Fruit fly (Drosophila melanogaster) whole organism, embryonic: ENCODE measurements around the gene CG1103.

Experiments used
- B-H2 ChIP-seq: fragments of 200-800 bp; sonication (Bioruptor generic); optimal IDR thresholded peaks from 2 replicates; lab custom pipeline; 2018; ENCODE audit warnings: missing biosample characterization, mild to moderate bottlenecking, missing genetic modification characterization
- CG10267 ChIP-seq: fragments of 200-800 bp; sonication (Bioruptor generic); optimal IDR thresholded peaks from 2 replicates; lab custom pipeline; 2018; ENCODE audit warnings: missing biosample characterization, mild to moderate bottlenecking, missing genetic modification characterization, moderate library complexity
- CG10321 ChIP-seq: fragments of 200-800 bp; sonication (Bioruptor generic); IDR thresholded peaks from 2 replicates; pipeline ENCODE4 v1.3.6; 2022; ENCODE audit warnings: missing biosample characterization, missing genetic modification characterization
- CG10431 ChIP-seq: fragments of 200-800 bp; sonication (Bioruptor generic); optimal IDR thresholded peaks from 3 replicates; lab custom pipeline; 2018; ENCODE audit warnings: missing biosample characterization, mild to moderate bottlenecking, missing genetic modification characterization
- CG12659 ChIP-seq: fragments of 200-800 bp; sonication (Bioruptor generic); optimal IDR thresholded peaks from 3 replicates; lab custom pipeline; 2017; ENCODE audit warnings: mild to moderate bottlenecking, missing biosample characterization, missing genetic modification reagents, missing genetic modification characterization
- CG15269 ChIP-seq: fragments of 200-800 bp; sonication (Bioruptor generic); optimal IDR thresholded peaks from 2 replicates; lab custom pipeline; 2018; ENCODE audit warnings: missing biosample characterization, mild to moderate bottlenecking, missing genetic modification characterization, moderate library complexity
- CG17829 ChIP-seq: fragments of 200-800 bp; optimal IDR thresholded peaks from 2 replicates; lab custom pipeline; 2019; ENCODE audit warnings: missing biosample characterization, mild to moderate bottlenecking, missing genetic modification characterization, moderate library complexity
- CG2712 ChIP-seq: fragments of 200-800 bp; optimal IDR thresholded peaks from 3 replicates; lab custom pipeline; 2019; ENCODE audit warnings: missing biosample characterization, mild to moderate bottlenecking, missing genetic modification characterization, moderate library complexity
- CG31365 ChIP-seq: fragments of 200-800 bp; sonication (Bioruptor generic); optimal IDR thresholded peaks from 2 replicates; lab custom pipeline; 2018; ENCODE audit warnings: missing biosample characterization, mild to moderate bottlenecking, missing genetic modification characterization
- CG32532 ChIP-seq: fragments of 200-800 bp; sonication (Bioruptor generic); IDR thresholded peaks from 2 replicates; pipeline ENCODE4 v1.3.6; 2022; ENCODE audit warnings: missing biosample characterization, missing genetic modification characterization
- CG3281 ChIP-seq: fragments of 200-800 bp; sonication (Bioruptor generic); optimal IDR thresholded peaks from 3 replicates; lab custom pipeline; 2017; ENCODE audit warnings: missing biosample characterization, mild to moderate bottlenecking, missing genetic modification characterization
- CG3726 ChIP-seq: fragments of 200-800 bp; sonication (Bioruptor generic); IDR thresholded peaks from 3 replicates; pipeline ENCODE4, ENCODE4 v1.3.6; 2022; ENCODE audit warnings: missing biosample characterization, missing genetic modification characterization
- CG3847 ChIP-seq: fragments of 200-800 bp; sonication (Bioruptor generic); IDR thresholded peaks from 2 replicates; pipeline ENCODE4 v1.3.6; 2022; ENCODE audit warnings: missing biosample characterization, missing genetic modification characterization
- CG4424 ChIP-seq: fragments of 200-800 bp; sonication (Bioruptor generic); optimal IDR thresholded peaks from 3 replicates; lab custom pipeline; 2016; ENCODE audit warnings: missing biosample characterization, missing genetic modification characterization
- CG6175 ChIP-seq: fragments of 200-800 bp; sonication (Bioruptor generic); IDR thresholded peaks from 3 replicates; pipeline ENCODE4 v1.3.6; 2022; ENCODE audit warnings: missing biosample characterization, missing genetic modification characterization
- CG7839 ChIP-seq: fragments of 200-800 bp; sonication (Bioruptor generic); optimal IDR thresholded peaks from 3 replicates; lab custom pipeline; 2018; ENCODE audit warnings: missing biosample characterization, mild to moderate bottlenecking, missing genetic modification characterization, moderate library complexity
- CG9437 ChIP-seq: fragments of 200-800 bp; sonication (Bioruptor generic); optimal IDR thresholded peaks from 2 replicates; lab custom pipeline; 2018; ENCODE audit warnings: missing biosample characterization, mild to moderate bottlenecking, missing genetic modification characterization
- CG9932 ChIP-seq: fragments of 200-800 bp; sonication (Bioruptor generic); IDR thresholded peaks from 2 replicates; pipeline ENCODE4 v1.3.6; 2022; ENCODE audit warnings: missing biosample characterization, missing genetic modification characterization
- CoRest ChIP-seq: fragments of 200-800 bp; sonication (Bioruptor generic); optimal IDR thresholded peaks from 3 replicates; lab custom pipeline; 2018; ENCODE audit warnings: missing biosample characterization, mild to moderate bottlenecking, missing genetic modification characterization, moderate library complexity
- D19A ChIP-seq: fragments of 200-800 bp; optimal IDR thresholded peaks from 3 replicates; lab custom pipeline; 2019; ENCODE audit warnings: missing biosample characterization, mild to moderate bottlenecking, missing genetic modification characterization, moderate library complexity
- Dek ChIP-seq: fragments of 200-800 bp; sonication (Bioruptor generic); optimal IDR thresholded peaks from 3 replicates; lab custom pipeline; 2019; ENCODE audit warnings: missing biosample characterization, mild to moderate bottlenecking, missing genetic modification characterization, moderate library complexity
- Doc3 ChIP-seq: fragments of 200-800 bp; sonication (Bioruptor generic); IDR thresholded peaks from 3 replicates; pipeline ENCODE4 v1.3.6; 2022; ENCODE audit warnings: missing biosample characterization, missing genetic modification characterization; ENCODE audit not compliant: partially characterized antibody
- Fer3 ChIP-seq: fragments of 200-800 bp; sonication (Bioruptor generic); optimal IDR thresholded peaks from 2 replicates; lab custom pipeline; 2018; ENCODE audit warnings: missing biosample characterization, mild to moderate bottlenecking, missing genetic modification characterization, moderate library complexity
- H2.0 ChIP-seq: fragments of 200-800 bp; sonication (Bioruptor generic); IDR thresholded peaks from 2 replicates; pipeline ENCODE4 v1.3.6; 2022; ENCODE audit warnings: missing biosample characterization, missing genetic modification characterization
- HLH3B ChIP-seq: fragments of 200-800 bp; sonication (Bioruptor generic); IDR thresholded peaks from 2 replicates; pipeline ENCODE4 v1.3.6; 2022; ENCODE audit warnings: missing biosample characterization, missing genetic modification characterization
- Hr3 ChIP-seq: fragments of 200-800 bp; sonication (Bioruptor generic); optimal IDR thresholded peaks from 3 replicates; lab custom pipeline; 2016; ENCODE audit warnings: missing biosample characterization, missing genetic modification characterization
- Hr51 ChIP-seq, 2 experiments: fragments of 200-800 bp; sonication (Bioruptor generic); optimal IDR thresholded peaks; 2 replicates in 1 of 2; 3 replicates in 1 of 2; lab custom pipeline; 2016 to 2018; ENCODE audit warnings: missing biosample characterization in 2 of 2, missing genetic modification characterization in 2 of 2, mild to moderate bottlenecking in 1 of 2, moderate library complexity in 1 of 2
- Oli ChIP-seq: fragments of 200-800 bp; sonication (Bioruptor generic); optimal IDR thresholded peaks from 2 replicates; lab custom pipeline; 2018; ENCODE audit warnings: missing biosample characterization, mild to moderate bottlenecking, missing genetic modification characterization, moderate library complexity
- Pdp1 ChIP-seq, 2 experiments: fragments of 200-800 bp; sonication (Bioruptor generic); optimal IDR thresholded peaks; 3 replicates each; lab custom pipeline; 2016; ENCODE audit warnings: missing biosample characterization in 2 of 2, missing genetic modification characterization in 2 of 2, mild to moderate bottlenecking in 1 of 2, moderate library complexity in 1 of 2
- Sin3A ChIP-seq: fragments of >200 bp; optimal IDR thresholded peaks from 2 replicates; lab custom pipeline; 2018
- Spps ChIP-seq: fragments of 200-800 bp; sonication (Bioruptor generic); optimal IDR thresholded peaks from 2 replicates; lab custom pipeline; 2018; ENCODE audit warnings: missing biosample characterization, mild to moderate bottlenecking, missing genetic modification characterization
- Stat92E ChIP-seq, 3 experiments: fragments of >200 bp in 2 of 3; fragments of 200-800 bp in 1 of 3; sonication (Bioruptor generic) in 1 of 3; optimal IDR thresholded peaks; 2 replicates each; lab custom pipeline; 2017 to 2019; ENCODE audit warnings: missing biosample characterization in 3 of 3, missing genetic modification characterization in 3 of 3, mild to moderate bottlenecking in 1 of 3, moderate library complexity in 1 of 3
- Xbp1 ChIP-seq: fragments of 200-800 bp; sonication (Bioruptor generic); optimal IDR thresholded peaks from 3 replicates; lab custom pipeline; 2016; ENCODE audit warnings: missing biosample characterization, mild to moderate bottlenecking, missing genetic modification characterization
- YL-1 ChIP-seq: fragments of 200-800 bp; sonication (Bioruptor generic); optimal IDR thresholded peaks from 3 replicates; lab custom pipeline; 2017; ENCODE audit warnings: missing biosample characterization, mild to moderate bottlenecking, missing genetic modification characterization
- bbx ChIP-seq: fragments of 200-800 bp; sonication (Bioruptor generic); IDR thresholded peaks from 2 replicates; pipeline ENCODE4 v1.3.6; 2022; ENCODE audit warnings: missing biosample characterization, missing genetic modification characterization; ENCODE audit not compliant: partially characterized antibody
- chinmo ChIP-seq: fragments of 200-800 bp; sonication (Bioruptor generic); IDR thresholded peaks from 4 replicates; pipeline ENCODE4 v1.3.6; 2022; ENCODE audit warnings: missing biosample characterization, missing genetic modification characterization; ENCODE audit not compliant: partially characterized antibody
- chm ChIP-seq: fragments of 200-800 bp; sonication (Bioruptor generic); IDR thresholded peaks from 2 replicates; pipeline ENCODE4 v1.3.6; 2022; ENCODE audit warnings: missing biosample characterization, missing genetic modification characterization
- dmrt99B ChIP-seq: fragments of 200-800 bp; sonication (Bioruptor generic); optimal IDR thresholded peaks from 2 replicates; lab custom pipeline; 2018; ENCODE audit warnings: missing biosample characterization, mild to moderate bottlenecking, missing genetic modification characterization, moderate library complexity
- dpn ChIP-seq, 2 experiments: fragments of 200-800 bp; sonication (Bioruptor generic); optimal IDR thresholded peaks; 3 replicates each; lab custom pipeline; 2016; ENCODE audit warnings: missing biosample characterization in 2 of 2, missing genetic modification characterization in 2 of 2
- grau ChIP-seq: fragments of 200-800 bp; optimal IDR thresholded peaks from 3 replicates; lab custom pipeline; 2019; ENCODE audit warnings: missing biosample characterization, mild to moderate bottlenecking, missing genetic modification characterization, moderate library complexity
- hkb ChIP-seq, 2 experiments: fragments of 200-800 bp in 1 of 2; fragments of >200 bp in 1 of 2; sonication (Bioruptor generic) in 1 of 2; IDR thresholded peaks in 1 of 2; optimal IDR thresholded peaks in 1 of 2; 2 replicates each; pipeline versions ENCODE4 v1.3.6 to Lab custom; 2017 to 2022; ENCODE audit warnings: missing biosample characterization in 1 of 2, missing genetic modification characterization in 1 of 2
- pzg ChIP-seq: fragments of 200-800 bp; sonication (Bioruptor generic); optimal IDR thresholded peaks from 3 replicates; lab custom pipeline; 2018; ENCODE audit warnings: missing biosample characterization, mild to moderate bottlenecking, missing genetic modification characterization, moderate library complexity
- sens ChIP-seq: fragments of 200-800 bp; sonication (Bioruptor generic); peaks from one replicate; lab custom pipeline; 2016; ENCODE audit warnings: missing biosample characterization, missing genetic modification characterization
- seq ChIP-seq: fragments of 200-800 bp; sonication (Bioruptor generic); IDR thresholded peaks from 2 replicates; pipeline ENCODE4 v1.3.6; 2022; ENCODE audit warnings: missing biosample characterization, missing genetic modification characterization
- sob ChIP-seq: fragments of 200-800 bp; sonication (Bioruptor generic); IDR thresholded peaks from 2 replicates; pipeline ENCODE4 v1.3.6; 2022; ENCODE audit warnings: missing biosample characterization, missing genetic modification characterization
- ssp ChIP-seq: fragments of 200-800 bp; sonication (Bioruptor generic); IDR thresholded peaks from 2 replicates; pipeline ENCODE4 v1.3.6; 2022; ENCODE audit warnings: missing biosample characterization, missing genetic modification characterization
- tin ChIP-seq: fragments of 200-800 bp; sonication (Bioruptor generic); optimal IDR thresholded peaks from 3 replicates; lab custom pipeline; 2016; ENCODE audit warnings: missing biosample characterization, missing genetic modification characterization
- zen2 ChIP-seq: fragments of 200-800 bp; sonication (Bioruptor generic); IDR thresholded peaks from 3 replicates; pipeline ENCODE4 v1.3.6; 2022; ENCODE audit warnings: missing biosample characterization, missing genetic modification characterization; ENCODE audit not compliant: partially characterized antibody

The CG1103 gene

DNA sequence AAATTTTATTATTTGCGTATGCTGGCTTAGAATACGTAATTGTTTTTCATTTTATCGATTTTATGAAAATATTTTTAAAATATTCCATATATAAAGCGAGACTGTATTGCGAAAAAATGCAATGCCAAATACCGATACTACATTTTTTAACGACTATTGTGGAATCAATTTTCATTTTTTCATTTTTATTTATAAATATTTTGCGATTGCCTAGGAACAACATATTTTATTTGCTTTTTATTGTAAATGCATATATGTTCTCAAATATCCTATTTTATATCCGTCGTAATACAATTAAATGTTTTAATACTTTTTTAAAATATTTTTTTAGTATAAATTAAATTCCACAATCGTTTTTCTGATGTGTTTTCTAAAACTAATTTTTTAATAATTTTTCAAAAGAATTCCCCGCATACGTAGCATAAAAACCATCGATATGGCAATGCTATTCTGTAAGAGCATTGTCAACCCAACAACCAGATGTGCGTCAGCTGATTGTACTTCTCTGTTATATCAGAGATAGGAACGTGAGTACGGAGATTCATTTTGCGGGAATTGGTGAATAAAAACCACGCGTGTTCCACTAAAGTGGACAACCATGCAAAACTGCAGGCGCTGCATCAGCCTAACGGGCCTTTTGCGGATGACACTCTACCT lies 26.4 kb upstream of the CG1103 start, which contains the start of gene Suv3 (continued):
- TF ChIP-seq zen2 (GFP tag; lab: Robert Waterston, UW) = no peak; the same call in 2 of the 3 replicates
- TF ChIP-seq Doc3 (GFP tag; lab: Robert Waterston, UW) = peak; percentile 25; the same call in 1 of the 3 replicates
- no peak for TF ChIP-seq H2.0 (GFP tag; lab: Robert Waterston, UW)
- 0 out of 2 replicates have a peak, but pooled peaks have one; percentile 39 for TF ChIP-seq ssp (GFP tag; lab: Robert Waterston, UW)
- peak; percentile 43 for TF ChIP-seq B-H2 (GFP tag; lab: Kevin White, UChicago)
- peak; percentile 7 for TF ChIP-seq CG3281 (GFP tag; lab: Kevin White, UChicago)
- TF ChIP-seq Hr3 (GFP tag; lab: Kevin White, UChicago) = peak; percentile 52
- peak in 1 of 2 experiments; percentile 98 for TF ChIP-seq Pdp1 (GFP tag; optimal IDR thresholded peaks at IDR 0.05; lab: Kevin White, UChicago)
- TF ChIP-seq CG15269 (tag; lab: Kevin White, UChicago) = peak; percentile 71
- TF ChIP-seq Stat92E (GFP tag; optimal IDR thresholded peaks at IDR 0.05; lab: Kevin White, UChicago) = no peak
- peak; percentile 74 for TF ChIP-seq CoRest (tag; lab: Kevin White, UChicago)
- TF ChIP-seq CG31365 (tag; lab: Kevin White, UChicago) = no peak
- peak; percentile 46 for TF ChIP-seq pzg (GFP tag; lab: Kevin White, UChicago)
- TF ChIP-seq Hr51 (GFP tag; optimal IDR thresholded peaks at IDR 0.05; lab: Kevin White, UChicago) = peak in 1 of 2 experiments; percentile 58
- TF ChIP-seq CG3847 = peak; percentile 42
- TF ChIP-seq CG6175 (GFP tag; lab: Robert Waterston, UW) = no peak
- TF ChIP-seq Dek (tag; lab: Kevin White, UChicago) = peak; percentile 2
- peak; percentile 33 for TF ChIP-seq CG10267 (tag; lab: Kevin White, UChicago)
- TF ChIP-seq CG9437 (GFP tag; lab: Kevin White, UChicago) = peak; percentile 15
- TF ChIP-seq hkb (optimal IDR thresholded peaks at IDR 0.05; lab: Kevin White, UChicago) = no peak
- peak; percentile 38; the same call in 1 of the 2 replicates for TF ChIP-seq hkb (GFP tag; IDR thresholded peaks at IDR 0.05; lab: Robert Waterston, UW)
- no peak for TF ChIP-seq dmrt99B (tag; lab: Kevin White, UChicago)
- TF ChIP-seq sens (GFP tag; lab: Kevin White, UChicago) = peak; percentile 12
- peak; percentile 58 for TF ChIP-seq grau (tag; lab: Kevin White, UChicago)
- peak; percentile 6 for TF ChIP-seq Xbp1 (GFP tag; lab: Kevin White, UChicago)
- peak; percentile 38 for TF ChIP-seq CG17829 (tag; lab: Kevin White, UChicago)
- TF ChIP-seq Sin3A (lab: Kevin White, UChicago) = peak; percentile 14
- peak in 1 of 2 experiments; percentile 13 for TF ChIP-seq dpn (GFP tag; optimal IDR thresholded peaks at IDR 0.05; lab: Kevin White, UChicago)
- TF ChIP-seq CG4424 (GFP tag; lab: Kevin White, UChicago) = peak; percentile 5
- TF ChIP-seq YL-1 (GFP tag; lab: Kevin White, UChicago) = peak; percentile 47
- peak; percentile 61 for TF ChIP-seq Fer3 (tag; lab: Kevin White, UChicago)
- no peak for TF ChIP-seq CG10321 (GFP tag; lab: Robert Waterston, UW)
- TF ChIP-seq chm = no peak
- TF ChIP-seq HLH3B (GFP tag; lab: Robert Waterston, UW) = peak; percentile 45; the same call in 1 of the 2 replicates
- TF ChIP-seq sob (GFP tag; lab: Robert Waterston, UW) = 0 out of 2 replicates have a peak, but pooled peaks have one; percentile 23
- TF ChIP-seq CG2712 (tag; lab: Kevin White, UChicago) = peak; percentile 60
- TF ChIP-seq bbx (GFP tag; lab: Robert Waterston, UW) = peak; percentile 63
- peak; percentile 22 for TF ChIP-seq Oli (tag; lab: Kevin White, UChicago)
- peak; percentile 64 for TF ChIP-seq CG9932 (GFP tag; lab: Robert Waterston, UW)
- no peak for TF ChIP-seq CG3726 (GFP tag; lab: Robert Waterston, UW)
- TF ChIP-seq CG7839 (tag; lab: Kevin White, UChicago) = peak; percentile 56
- peak; percentile 48 for TF ChIP-seq D19A (tag; lab: Kevin White, UChicago)
- TF ChIP-seq CG10431 (GFP tag; lab: Kevin White, UChicago) = no peak
- no peak for TF ChIP-seq Spps (tag; lab: Kevin White, UChicago)
- peak; percentile 28; the same call in 1 of the 2 replicates for TF ChIP-seq CG32532 (GFP tag; lab: Robert Waterston, UW)
- peak; percentile 9 for TF ChIP-seq tin
- 0 out of 4 replicates have a peak, but pooled peaks have one; percentile 14 for TF ChIP-seq chinmo (GFP tag; lab: Robert Waterston, UW)
- TF ChIP-seq seq = no peak
- TF ChIP-seq CG12659 = peak; percentile 26
